Fruit fly (Drosophila melanogaster) whole organism, embryonic: ENCODE results near the gene Crtc.

Experiments
- Atf3 ChIP-seq: fragments of 200-800 bp; sonication (Bioruptor generic); optimal IDR thresholded peaks from 3 replicates; lab custom pipeline; 2016; ENCODE audit warnings: missing biosample characterization, missing genetic modification characterization
- CG10543 ChIP-seq: fragments of 200-800 bp; sonication (Bioruptor generic); optimal IDR thresholded peaks from 3 replicates; lab custom pipeline; 2017; ENCODE audit warnings: missing biosample characterization, mild to moderate bottlenecking, missing genetic modification characterization, moderate library complexity
- CG11085 ChIP-seq: fragments of 200-800 bp; sonication (Bioruptor generic); IDR thresholded peaks from 2 replicates; pipeline ENCODE4 v1.3.6; 2022; ENCODE audit warnings: missing biosample characterization, missing genetic modification characterization
- CG11695 ChIP-seq: fragments of 200-800 bp; sonication (Bioruptor generic); IDR thresholded peaks from 3 replicates; pipeline ENCODE4 v1.3.6; 2022; ENCODE audit warnings: missing biosample characterization, missing genetic modification characterization
- CG11723 ChIP-seq: fragments of 200-800 bp; sonication (Bioruptor generic); optimal IDR thresholded peaks from 2 replicates; lab custom pipeline; 2017; ENCODE audit warnings: missing biosample characterization, mild to moderate bottlenecking, missing genetic modification characterization
- CG12744 ChIP-seq: fragments of 200-800 bp; sonication (Bioruptor generic); optimal IDR thresholded peaks from 2 replicates; lab custom pipeline; 2016; ENCODE audit warnings: missing biosample characterization, missing genetic modification characterization
- CG12769 ChIP-seq: fragments of 200-800 bp; sonication (Bioruptor generic); optimal IDR thresholded peaks from 2 replicates; lab custom pipeline; 2019; ENCODE audit warnings: missing biosample characterization, mild to moderate bottlenecking, missing genetic modification characterization, moderate library complexity
- CG15601 ChIP-seq: fragments of 200-800 bp; sonication (Bioruptor generic); optimal IDR thresholded peaks from 3 replicates; lab custom pipeline; 2019; ENCODE audit warnings: missing biosample characterization, mild to moderate bottlenecking, missing genetic modification characterization, moderate library complexity
- CG2116 ChIP-seq: fragments of 200-800 bp; sonication (Bioruptor generic); optimal IDR thresholded peaks from 3 replicates; lab custom pipeline; 2018; ENCODE audit warnings: missing biosample characterization, mild to moderate bottlenecking, missing genetic modification characterization
- CG2129 ChIP-seq: fragments of 200-800 bp; sonication (Bioruptor generic); IDR thresholded peaks from 2 replicates; pipeline ENCODE4 v1.3.6; 2022; ENCODE audit warnings: missing biosample characterization, missing genetic modification characterization; ENCODE audit not compliant: partially characterized antibody
- CG3281 ChIP-seq: fragments of 200-800 bp; sonication (Bioruptor generic); optimal IDR thresholded peaks from 3 replicates; lab custom pipeline; 2017; ENCODE audit warnings: missing biosample characterization, mild to moderate bottlenecking, missing genetic modification characterization
- CG6175 ChIP-seq: fragments of 200-800 bp; sonication (Bioruptor generic); IDR thresholded peaks from 3 replicates; pipeline ENCODE4 v1.3.6; 2022; ENCODE audit warnings: missing biosample characterization, missing genetic modification characterization
- CTCF ChIP-seq: fragments of 200-800 bp; sonication (Bioruptor generic); optimal IDR thresholded peaks from 2 replicates; lab custom pipeline; 2017; ENCODE audit warnings: missing biosample characterization, mild to moderate bottlenecking, missing genetic modification characterization, moderate library complexity
- Chrac-16 ChIP-seq: fragments of 200-800 bp; sonication (Bioruptor generic); optimal IDR thresholded peaks from 3 replicates; lab custom pipeline; 2016; ENCODE audit warnings: missing biosample characterization, missing genetic modification characterization
- CkIIα-i1 ChIP-seq: fragments of 200-800 bp; sonication (Bioruptor generic); IDR thresholded peaks from 2 replicates; pipeline ENCODE4 v1.3.6; 2022; ENCODE audit warnings: missing biosample characterization, missing genetic modification characterization
- Dfd ChIP-seq, 2 experiments: fragments of >200 bp; optimal IDR thresholded peaks; 2 replicates each; lab custom pipeline; 2017; ENCODE audit warnings: missing biosample characterization in 2 of 2, missing genetic modification characterization in 2 of 2
- Dref ChIP-seq: fragments of 200-800 bp; sonication (Bioruptor generic); IDR thresholded peaks from 2 replicates; pipeline ENCODE4 v1.3.6; 2022; ENCODE audit warnings: missing biosample characterization, missing genetic modification characterization
- Eip74EF ChIP-seq, 2 experiments: fragments of 200-800 bp in 1 of 2; fragments of >200 bp in 1 of 2; sonication (Bioruptor generic) in 1 of 2; optimal IDR thresholded peaks; 2 replicates each; lab custom pipeline; 2017 to 2019; ENCODE audit warnings: missing biosample characterization in 2 of 2, missing genetic modification characterization in 2 of 2, mild to moderate bottlenecking in 1 of 2, moderate library complexity in 1 of 2
- Ets65A ChIP-seq: fragments of 200-800 bp; sonication (Bioruptor generic); peaks from one replicate; lab custom pipeline; 2016; ENCODE audit warnings: missing biosample characterization, missing genetic modification characterization
- H15 ChIP-seq: fragments of 200-800 bp; sonication (Bioruptor generic); IDR thresholded peaks from 3 replicates; pipeline ENCODE4 v1.3.6; 2022; ENCODE audit warnings: missing biosample characterization, missing genetic modification characterization
- Hey ChIP-seq: fragments of 200-800 bp; sonication (Bioruptor generic); optimal IDR thresholded peaks from 3 replicates; lab custom pipeline; 2018; ENCODE audit warnings: missing biosample characterization, mild to moderate bottlenecking, missing genetic modification characterization
- Hmx ChIP-seq: fragments of 200-800 bp; sonication (Bioruptor generic); optimal IDR thresholded peaks from 2 replicates; lab custom pipeline; 2016; ENCODE audit warnings: missing biosample characterization, missing genetic modification characterization
- Hr78 ChIP-seq, 2 experiments: fragments of 200-800 bp in 1 of 2; fragments of >200 bp in 1 of 2; sonication (Bioruptor generic) in 1 of 2; optimal IDR thresholded peaks; 2 replicates each; lab custom pipeline; 2017 to 2019; ENCODE audit warnings: missing biosample characterization in 2 of 2, missing genetic modification characterization in 2 of 2, mild to moderate bottlenecking in 1 of 2, moderate library complexity in 1 of 2
- Max ChIP-seq: fragments of 200-800 bp; sonication (Bioruptor generic); optimal IDR thresholded peaks from 2 replicates; lab custom pipeline; 2016; ENCODE audit warnings: missing biosample characterization, mild to moderate bottlenecking, missing genetic modification characterization
- Mrtf ChIP-seq: fragments of 200-800 bp; sonication (Bioruptor generic); IDR thresholded peaks from 3 replicates; pipeline ENCODE4 v1.3.6; 2022; ENCODE audit warnings: missing biosample characterization, missing genetic modification characterization
- NfI ChIP-seq: fragments of 200-800 bp; sonication (Bioruptor generic); optimal IDR thresholded peaks from 3 replicates; lab custom pipeline; 2018; ENCODE audit warnings: missing biosample characterization, mild to moderate bottlenecking, missing genetic modification characterization, moderate library complexity
- Poxn ChIP-seq: fragments of 200-800 bp; sonication (Bioruptor generic); IDR thresholded peaks from 2 replicates; pipeline ENCODE4 v1.3.6; 2022; ENCODE audit warnings: missing biosample characterization, missing genetic modification characterization
- Ptx1 ChIP-seq: fragments of 200-800 bp; sonication (Bioruptor generic); IDR thresholded peaks from 2 replicates; pipeline ENCODE4 v1.3.6; 2022; ENCODE audit warnings: missing biosample characterization, missing genetic modification characterization
- Ravus ChIP-seq: fragments of 200-800 bp; sonication (Bioruptor generic); IDR thresholded peaks from 2 replicates; pipeline ENCODE4 v1.3.6; 2022; ENCODE audit warnings: missing biosample characterization, missing genetic modification characterization
- ash1 ChIP-seq: fragments of 200-800 bp; sonication (Bioruptor generic); optimal IDR thresholded peaks from 2 replicates; lab custom pipeline; 2018; ENCODE audit warnings: missing biosample characterization, mild to moderate bottlenecking, missing genetic modification characterization
- esg ChIP-seq: fragments of 200-800 bp; sonication (Bioruptor generic); conservative IDR thresholded peaks from 2 replicates; pipeline ENCODE4 v1.3.6; 2022; ENCODE audit warnings: missing biosample characterization, missing genetic modification characterization
- eve ChIP-seq, 2 experiments: fragments of >200 bp; optimal IDR thresholded peaks; 2 replicates each; lab custom pipeline; 2017; ENCODE audit warnings: missing biosample characterization in 2 of 2, missing genetic modification characterization in 2 of 2
- ewg ChIP-seq: fragments of 200-800 bp; sonication (Bioruptor generic); optimal IDR thresholded peaks from 3 replicates; lab custom pipeline; 2017; ENCODE audit warnings: mild to moderate bottlenecking, missing biosample characterization, missing genetic modification reagents, missing genetic modification characterization
- exex ChIP-seq: fragments of 200-800 bp; sonication (Bioruptor generic); optimal IDR thresholded peaks from 4 replicates; lab custom pipeline; 2018; ENCODE audit warnings: missing biosample characterization, mild to moderate bottlenecking, missing genetic modification characterization, moderate library complexity
- fru ChIP-seq: fragments of >200 bp; optimal IDR thresholded peaks from 2 replicates; lab custom pipeline; 2017
- grau ChIP-seq: fragments of 200-800 bp; optimal IDR thresholded peaks from 3 replicates; lab custom pipeline; 2019; ENCODE audit warnings: missing biosample characterization, mild to moderate bottlenecking, missing genetic modification characterization, moderate library complexity
- grn ChIP-seq: fragments of 200-800 bp; sonication (Bioruptor generic); optimal IDR thresholded peaks from 3 replicates; lab custom pipeline; 2017; ENCODE audit warnings: missing biosample characterization, missing genetic modification characterization
- gt ChIP-seq: fragments of 200-800 bp; sonication (Bioruptor generic); IDR thresholded peaks from 2 replicates; pipeline ENCODE4 v1.3.6; 2022; ENCODE audit warnings: missing biosample characterization, missing genetic modification characterization
- insv ChIP-seq, 2 experiments: fragments of 200-800 bp; sonication (Bioruptor generic); optimal IDR thresholded peaks; 3 replicates each; lab custom pipeline; 2016 to 2018; ENCODE audit warnings: missing biosample characterization in 2 of 2, missing genetic modification characterization in 2 of 2
- jumu ChIP-seq: fragments of 200-800 bp; sonication (Bioruptor generic); optimal IDR thresholded peaks from 3 replicates; lab custom pipeline; 2016; ENCODE audit warnings: missing biosample characterization, missing genetic modification characterization
- ken ChIP-seq: fragments of 200-800 bp; sonication (Bioruptor generic); IDR thresholded peaks from 3 replicates; pipeline ENCODE4 v1.3.6; 2022; ENCODE audit warnings: missing biosample characterization, missing genetic modification characterization
- maf-S ChIP-seq: fragments of 200-800 bp; sonication (Bioruptor generic); optimal IDR thresholded peaks from 2 replicates; lab custom pipeline; 2016; ENCODE audit warnings: missing biosample characterization, missing genetic modification characterization
- pho ChIP-seq: fragments of 200-800 bp; sonication (Bioruptor generic); optimal IDR thresholded peaks from 2 replicates; lab custom pipeline; 2016; ENCODE audit warnings: missing biosample characterization, missing genetic modification characterization
- sens ChIP-seq: fragments of 200-800 bp; sonication (Bioruptor generic); peaks from one replicate; lab custom pipeline; 2016; ENCODE audit warnings: missing biosample characterization, missing genetic modification characterization
- sr ChIP-seq: fragments of 200-800 bp; sonication (Bioruptor generic); IDR thresholded peaks from 3 replicates; pipeline ENCODE4 v1.3.6; 2022; ENCODE audit warnings: missing biosample characterization, missing genetic modification characterization
- tio ChIP-seq: fragments of 200-800 bp; sonication (Bioruptor generic); optimal IDR thresholded peaks from 2 replicates; lab custom pipeline; 2017; ENCODE audit warnings: missing biosample characterization, missing genetic modification characterization, inconsistent platforms
- zen ChIP-seq: fragments of 200-800 bp; sonication (Bioruptor generic); optimal IDR thresholded peaks from 3 replicates; lab custom pipeline; 2018; ENCODE audit warnings: missing biosample characterization, mild to moderate bottlenecking, missing genetic modification characterization, moderate library complexity
- zf30C ChIP-seq: fragments of 200-800 bp; sonication (Bioruptor generic); optimal IDR thresholded peaks from 3 replicates; lab custom pipeline; 2018; ENCODE audit warnings: missing biosample characterization, mild to moderate bottlenecking, missing genetic modification characterization

The Crtc gene

dm6 chr3L:17624208-17624826 lies 44.7 kb downstream of the Crtc start (continued):
- peak; percentile 76 for TF ChIP-seq sens
- TF ChIP-seq Hmx (GFP tag; lab: Kevin White, UChicago) = no peak
- no peak for TF ChIP-seq CG11723 (GFP tag; lab: Kevin White, UChicago)
- peak in 1 of 2 experiments; percentile 28 for TF ChIP-seq Hr78 (GFP tag; optimal IDR thresholded peaks at IDR 0.05; lab: Kevin White, UChicago)
- TF ChIP-seq Ets65A (GFP tag; lab: Kevin White, UChicago) = peak; percentile 16
- TF ChIP-seq maf-S (GFP tag; lab: Kevin White, UChicago) = no peak
- no peak for TF ChIP-seq Dref
- TF ChIP-seq CG3281 = no peak
- no peak for TF ChIP-seq Atf3 (GFP tag; lab: Kevin White, UChicago)
- no peak for TF ChIP-seq CG2129 (GFP tag; lab: Robert Waterston, UW)

- TF ChIP-seq CG11085 (GFP tag; lab: Robert Waterston, UW) (no peak), grau (peak; percentile 48), fru (lab: Kevin White, UChicago) (no peak), Eip74EF (GFP tag; optimal IDR thresholded peaks at IDR 0.05; lab: Kevin White, UChicago) (peak in 1 of 2 experiments; percentile 67), exex (tag; lab: Kevin White, UChicago) (peak; percentile 50), H15 (no peak), grn (GFP tag; lab: Kevin White, UChicago) (peak; percentile 11), eve (GFP tag; optimal IDR thresholded peaks at IDR 0.05; lab: Kevin White, UChicago) (peak in 1 of 2 experiments; percentile 12), Hey (peak; percentile 7), zen (tag; lab: Kevin White, UChicago) (no peak), CG11695 (GFP tag; lab: Robert Waterston, UW) (0 out of 3 replicates have a peak, but pooled peaks have one; percentile 22)
- TF ChIP-seq, all 482 proteins: peak for 7
Measured at dm6 chr3L:17622935-17623334, 46.1 kb downstream of the Crtc start.

- no peak for TF ChIP-seq jumu
- no peak for TF ChIP-seq CkIIα-i1 (GFP tag; lab: Robert Waterston, UW)
- TF ChIP-seq pho (GFP tag; lab: Kevin White, UChicago) = no peak
- no peak for TF ChIP-seq Ravus (GFP tag; lab: Robert Waterston, UW)
- TF ChIP-seq tio (GFP tag; lab: Kevin White, UChicago) = no peak
- TF ChIP-seq ken (GFP tag; lab: Robert Waterston, UW) = no peak
- TF ChIP-seq zf30C = no peak
- TF ChIP-seq CG10543 (GFP tag; lab: Kevin White, UChicago) = no peak
- TF ChIP-seq ash1 (GFP tag; lab: Kevin White, UChicago) = no peak
- no peak for TF ChIP-seq CG6175 (GFP tag; lab: Robert Waterston, UW)
- TF ChIP-seq CG15601 (tag; lab: Kevin White, UChicago) = no peak
- no peak for TF ChIP-seq Dfd (GFP tag; optimal IDR thresholded peaks at IDR 0.05; lab: Kevin White, UChicago)
- TF ChIP-seq Max (GFP tag; lab: Kevin White, UChicago) = no peak
- no peak for TF ChIP-seq esg (GFP tag; lab: Robert Waterston, UW)
- no peak for TF ChIP-seq CG12744 (GFP tag; lab: Kevin White, UChicago)
- TF ChIP-seq CG2116 = no peak
- TF ChIP-seq insv (GFP tag; optimal IDR thresholded peaks at IDR 0.05; lab: Kevin White, UChicago) = no peak
- peak; percentile 7 for TF ChIP-seq CG12769
- TF ChIP-seq CG2129 (GFP tag; lab: Robert Waterston, UW) = no peak
- TF ChIP-seq gt (GFP tag; lab: Robert Waterston, UW) = no peak
- TF ChIP-seq Chrac-16 (GFP tag; lab: Kevin White, UChicago) = no peak
- no peak for TF ChIP-seq Mrtf (GFP tag; lab: Robert Waterston, UW)
- no peak for TF ChIP-seq CTCF (GFP tag; lab: Kevin White, UChicago)
- no peak for TF ChIP-seq NfI (GFP tag; lab: Kevin White, UChicago)
- TF ChIP-seq ewg = no peak
- peak; percentile 97 for TF ChIP-seq sr
- no peak for TF ChIP-seq Poxn (GFP tag; lab: Robert Waterston, UW)
- peak; percentile 27 for TF ChIP-seq grau
- TF ChIP-seq Ptx1 (GFP tag; lab: Robert Waterston, UW) = no peak
Measured at dm6 chr3L:17622081-17622850, 46.8 kb downstream of the Crtc start.
